Fruit fly (Drosophila melanogaster): ENCODE data around the gene Fim.

Gene Fim

dm6 chrX:17329933-17330674, 28.4 kb upstream of the Fim start (continued):
- peak; percentile 35 for TF ChIP-seq CG17385 (GFP tag; optimal IDR thresholded peaks at IDR 0.05)
- no peak for TF ChIP-seq luna (GFP tag; optimal IDR thresholded peaks at IDR 0.05)
- peak; percentile 46 for TF ChIP-seq lab (GFP tag; optimal IDR thresholded peaks at IDR 0.05)
- TF ChIP-seq chinmo (GFP tag; IDR thresholded peaks at IDR 0.05; ENCODE audit: partially characterized antibody), result peak; percentile 40; the same call in 1 of the 4 replicates
- peak; percentile 75 for TF ChIP-seq CG7839 (tag; optimal IDR thresholded peaks at IDR 0.05)
- peak; percentile 76 for TF ChIP-seq CG15269 (tag; optimal IDR thresholded peaks at IDR 0.05)
- no peak for TF ChIP-seq CG14014 (GFP tag; IDR thresholded peaks at IDR 0.05)
- TF ChIP-seq Hand (GFP tag; optimal IDR thresholded peaks at IDR 0.05), result no peak
- TF ChIP-seq CG12744 (GFP tag; optimal IDR thresholded peaks at IDR 0.05), result no peak
- peak; percentile 36 for TF ChIP-seq tin (GFP tag; optimal IDR thresholded peaks at IDR 0.05)
- TF ChIP-seq CG13424 (tag; optimal IDR thresholded peaks at IDR 0.05), result peak; percentile 61
- TF ChIP-seq CG4730 (GFP tag; IDR thresholded peaks at IDR 0.05), result no peak
- peak; percentile 53 for TF ChIP-seq CG30403 (GFP tag; optimal IDR thresholded peaks at IDR 0.05)
- peak; percentile 20 for TF ChIP-seq Blimp-1 (GFP tag; optimal IDR thresholded peaks at IDR 0.05)
- no peak for TF ChIP-seq vfl (GFP tag; optimal IDR thresholded peaks at IDR 0.05)
- no peak for TF ChIP-seq Dfd (GFP tag; optimal IDR thresholded peaks at IDR 0.05)
- no peak for TF ChIP-seq CG18476 (GFP tag; optimal IDR thresholded peaks at IDR 0.05)
- TF ChIP-seq Hr3 (GFP tag; optimal IDR thresholded peaks at IDR 0.05), result no peak
- TF ChIP-seq CG9817 (tag; optimal IDR thresholded peaks at IDR 0.05), result peak; percentile 26
- TF ChIP-seq knrl (GFP tag; IDR thresholded peaks at IDR 0.05; ENCODE audit: partially characterized antibody), result no peak
- TF ChIP-seq Dbx (GFP tag; IDR thresholded peaks at IDR 0.05), result peak; percentile 44; the same call in 1 of the 3 replicates
- peak; percentile 24 for TF ChIP-seq CG4424 (GFP tag; optimal IDR thresholded peaks at IDR 0.05)
- TF ChIP-seq twi (tag; optimal IDR thresholded peaks at IDR 0.05), result no peak
- peak; percentile 49 for TF ChIP-seq CG7556 (GFP tag; optimal IDR thresholded peaks at IDR 0.05)
- peak; percentile 29 for TF ChIP-seq CG14710 (tag; optimal IDR thresholded peaks at IDR 0.05)
- TF ChIP-seq yki (optimal IDR thresholded peaks at IDR 0.05), result no peak
- TF ChIP-seq Ada2b (GFP tag; IDR thresholded peaks at IDR 0.05), result peak; percentile 18; the same call in 1 of the 2 replicates
- peak; percentile 59 for TF ChIP-seq mam (GFP tag; optimal IDR thresholded peaks at IDR 0.05)
- TF ChIP-seq Mad (GFP tag; optimal IDR thresholded peaks at IDR 0.05), result no peak
- no peak for TF ChIP-seq da (GFP tag; optimal IDR thresholded peaks at IDR 0.05)
- no peak for TF ChIP-seq CG33213 (GFP tag; optimal IDR thresholded peaks at IDR 0.05)
- TF ChIP-seq GATAe (GFP tag; conservative IDR thresholded peaks at IDR 0.05), result no peak
- TF ChIP-seq CG17829 (tag; optimal IDR thresholded peaks at IDR 0.05), result peak; percentile 4
- no peak for TF ChIP-seq CG31388 (GFP tag; optimal IDR thresholded peaks at IDR 0.05)
- TF ChIP-seq CG30431 (GFP tag; optimal IDR thresholded peaks at IDR 0.05), result no peak
- no peak for TF ChIP-seq CG9797 (GFP tag; optimal IDR thresholded peaks at IDR 0.05)
- no peak for TF ChIP-seq B-H1 (GFP tag; IDR thresholded peaks at IDR 0.05)
- TF ChIP-seq CG9437 (GFP tag; optimal IDR thresholded peaks at IDR 0.05), result peak; percentile 23
- TF ChIP-seq ash1 (GFP tag; optimal IDR thresholded peaks at IDR 0.05), result no peak
- peak; percentile 50 for TF ChIP-seq CG18262 (tag; optimal IDR thresholded peaks at IDR 0.05)
- TF ChIP-seq D19A (tag; optimal IDR thresholded peaks at IDR 0.05), result peak; percentile 33
- TF ChIP-seq en (GFP tag; optimal IDR thresholded peaks at IDR 0.05), result no peak
- peak; percentile 25 for TF ChIP-seq nau (GFP tag; optimal IDR thresholded peaks at IDR 0.05)
- no peak for TF ChIP-seq zen (tag; optimal IDR thresholded peaks at IDR 0.05)
- TF ChIP-seq Gsc (GFP tag; IDR thresholded peaks at IDR 0.05), result no peak
- TF ChIP-seq ap (GFP tag; IDR thresholded peaks at IDR 0.05), result no peak
- no peak for TF ChIP-seq Lpt (GFP tag; optimal IDR thresholded peaks at IDR 0.05)
- peak; percentile 14 for TF ChIP-seq fd96Cb (tag; optimal IDR thresholded peaks at IDR 0.05)
- peak; percentile 23 for TF ChIP-seq ems (GFP tag; optimal IDR thresholded peaks at IDR 0.05)
- TF ChIP-seq zfh1 (GFP tag; IDR thresholded peaks at IDR 0.05), result no peak

Data from whole organism, embryonic.